Worm (Caenorhabditis elegans) whole organism, L3 larva: ENCODE measurements around the gene C10C6.7.

Experiments
- ZK546.5 ChIP-seq: sonication (generic microtip); optimal IDR thresholded peaks from 2 replicates; lab custom pipeline; 2017; ENCODE audit warnings: missing biosample characterization, missing genetic modification characterization
- ama-1 ChIP-seq: fragments of 150-350 bp; optimal IDR thresholded peaks from 2 replicates; lab custom pipeline; 2018
- elt-2 ChIP-seq: sonication (generic microtip); optimal IDR thresholded peaks from 2 replicates; lab custom pipeline; 2016; ENCODE audit warnings: missing genetic modification reagents, mild to moderate bottlenecking, missing genetic modification characterization, missing compliant biosample characterization
- nhr-23 ChIP-seq: fragments of 150-350 bp; optimal IDR thresholded peaks from 2 replicates; lab custom pipeline; 2014; ENCODE audit warnings: missing biosample characterization, missing genetic modification reagents, missing genetic modification characterization
- nhr-25 ChIP-seq: sonication (generic microtip); optimal IDR thresholded peaks from 2 replicates; lab custom pipeline; 2017; ENCODE audit warnings: missing biosample characterization, missing genetic modification characterization
- nhr-28 ChIP-seq: fragments of 150-350 bp; optimal IDR thresholded peaks from 2 replicates; lab custom pipeline; 2014; ENCODE audit warnings: missing biosample characterization, missing genetic modification characterization
- pqm-1 ChIP-seq: fragments of 150-350 bp; optimal IDR thresholded peaks from 2 replicates; lab custom pipeline; 2017; ENCODE audit warnings: missing biosample characterization, missing genetic modification characterization, inconsistent platforms
- tbx-2 ChIP-seq: sonication (generic microtip); optimal IDR thresholded peaks from 2 replicates; lab custom pipeline; 2016; ENCODE audit warnings: mild to moderate bottlenecking, missing genetic modification characterization, missing compliant biosample characterization
- unc-62 ChIP-seq: fragments of 150-350 bp; sonication (generic microtip); optimal IDR thresholded peaks from 4 replicates; lab custom pipeline; 2014; ENCODE audit warnings: missing biosample characterization, missing genetic modification reagents, missing genetic modification characterization
- zag-1 ChIP-seq: fragments of 150-350 bp; optimal IDR thresholded peaks from 2 replicates; lab custom pipeline; 2014; ENCODE audit warnings: missing biosample characterization, missing genetic modification characterization

DNA sequence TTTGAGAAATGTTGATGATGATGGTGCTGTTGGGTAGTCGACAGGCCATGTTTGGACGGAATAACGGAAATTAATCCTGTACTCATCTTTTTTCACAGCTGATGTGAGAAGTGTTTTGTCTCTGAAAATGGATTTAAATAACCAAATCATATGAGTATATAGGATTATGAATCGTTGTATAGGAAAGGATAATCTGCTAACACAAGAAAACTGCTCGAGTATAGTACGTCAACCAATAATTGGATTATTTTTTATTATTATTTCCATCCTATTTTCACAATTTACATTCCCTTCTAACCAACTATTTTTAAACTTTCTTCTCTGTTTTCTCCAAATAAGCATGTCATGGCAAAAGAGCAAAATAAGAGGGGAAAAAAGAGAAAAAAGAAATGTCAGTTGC is 31.6 kb downstream of the C10C6.7 start:
- TF ChIP-seq pqm-1 (tag; lab: Kevin White, UChicago) (no peak), tbx-2 (tag; lab: Kevin White, UChicago) (no peak), ama-1 (lab: Kevin White, UChicago) (no peak), zag-1 (no peak), elt-2 (tag; lab: Kevin White, UChicago) (no peak), nhr-23 (tag; lab: Kevin White, UChicago) (no peak), unc-62 (no peak), nhr-25 (tag; lab: Kevin White, UChicago) (no peak), nhr-28 (tag; lab: Kevin White, UChicago) (no peak), ZK546.5 (tag; lab: Kevin White, UChicago) (no peak)
